Worm (Caenorhabditis elegans) whole organism, L4/young adult: Measurements from ENCODE around the gene M176.9.

Experiments
- W03F9.2 ChIP-seq: fragments of 150-350 bp; optimal IDR thresholded peaks from 2 replicates; lab custom pipeline; 2014; ENCODE audit warnings: missing biosample characterization, missing genetic modification characterization
- dao-5 ChIP-seq: sonication (generic microtip); optimal IDR thresholded peaks from 2 replicates; lab custom pipeline; 2016; ENCODE audit warnings: missing genotype, missing genetic modification characterization, moderate library complexity, missing compliant biosample characterization
- him-1 ChIP-seq: sonication (generic microtip); optimal IDR thresholded peaks from 2 replicates; lab custom pipeline; 2016; ENCODE audit warnings: missing genotype, missing genetic modification reagents, missing genetic modification characterization, missing compliant biosample characterization

Gene M176.9

ce11 chrII:9398370-9398901, 13.0 kb downstream of the M176.9 start, which contains the start of the genes Y51B9A.14 and Y51B9A.8:
Y51B9A.14 (minus strand) TSS chrII:9398470.
Y51B9A.8 (plus strand) TSS chrII:9398851.
- no peak for TF ChIP-seq dao-5 (tag; lab: Kevin White, UChicago)
- TF ChIP-seq him-1 (tag; lab: Kevin White, UChicago): no peak
- no peak for TF ChIP-seq W03F9.2

ce11 chrII:9397496-9397895, 13.9 kb downstream of the M176.9 start, which contains the start of gene Y51B9A.9:
Y51B9A.9 (minus strand) TSS chrII:9397596.
- TF ChIP-seq dao-5 (tag; lab: Kevin White, UChicago) (no peak), W03F9.2 (no peak), him-1 (tag; lab: Kevin White, UChicago) (no peak)

ce11 chrII:9392724-9393123, 18.7 kb downstream of the M176.9 start, which contains the start of gene lido-17:
lido-17 (minus strand) TSS chrII:9392824.
- TF ChIP-seq dao-5 (tag; lab: Kevin White, UChicago) (no peak), him-1 (tag; lab: Kevin White, UChicago) (no peak), W03F9.2 (no peak)

- TF ChIP-seq dao-5 (tag; lab: Kevin White, UChicago): no peak
- no peak for TF ChIP-seq W03F9.2
- TF ChIP-seq him-1 (tag; lab: Kevin White, UChicago): no peak
Observed at ce11 chrII:9385241-9385640, 26.2 kb downstream of the M176.9 start, which contains the start of gene C06C3.7. C06C3.7 (plus strand) TSS chrII:9385541.

- TF ChIP-seq dao-5 (tag; lab: Kevin White, UChicago) (no peak), W03F9.2 (no peak), him-1 (tag; lab: Kevin White, UChicago) (no peak)
Observed at ce11 chrII:9379796-9380195, 31.6 kb downstream of the M176.9 start, which contains the start of gene srh-48. srh-48 (plus strand) TSS chrII:9380096.

- TF ChIP-seq him-1 (tag; lab: Kevin White, UChicago) (no peak), dao-5 (tag; lab: Kevin White, UChicago) (no peak)
Observed at ce11 chrII:9378174-9378573, 33.2 kb downstream of the M176.9 start.

- TF ChIP-seq him-1 (tag; lab: Kevin White, UChicago) (no peak), W03F9.2 (no peak), dao-5 (tag; lab: Kevin White, UChicago) (no peak)
Observed at ce11 chrII:9377158-9377557, 34.2 kb downstream of the M176.9 start, which contains the start of gene C06C3.10. C06C3.10 (minus strand) TSS chrII:9377258.

ce11 chrII:9374807-9375206, 36.6 kb downstream of the M176.9 start, which contains the start of gene C06C3.12:
C06C3.12 (plus strand) TSS chrII:9375107.
- no peak for TF ChIP-seq him-1 (tag; lab: Kevin White, UChicago)
- TF ChIP-seq W03F9.2: no peak
- TF ChIP-seq dao-5 (tag; lab: Kevin White, UChicago): no peak

- TF ChIP-seq W03F9.2 (no peak), dao-5 (tag; lab: Kevin White, UChicago) (no peak), him-1 (tag; lab: Kevin White, UChicago) (no peak)
Observed at ce11 chrII:9372991-9373390, 38.4 kb downstream of the M176.9 start, which contains the start of gene C06C3.4. C06C3.4 (plus strand) TSS chrII:9373291.

ce11 chrII:9372393-9372792, 39.0 kb downstream of the M176.9 start, which contains the start of gene C06C3.3:
C06C3.3 (minus strand) TSS chrII:9372493.
- TF ChIP-seq W03F9.2: no peak
- no peak for TF ChIP-seq dao-5 (tag; lab: Kevin White, UChicago)
- no peak for TF ChIP-seq him-1 (tag; lab: Kevin White, UChicago)

ce11 chrII:9369394-9369793, 42.0 kb downstream of the M176.9 start:
- no peak for TF ChIP-seq him-1 (tag; lab: Kevin White, UChicago)
- TF ChIP-seq dao-5 (tag; lab: Kevin White, UChicago): no peak
- no peak for TF ChIP-seq W03F9.2

- TF ChIP-seq him-1 (tag; lab: Kevin White, UChicago) (no peak), W03F9.2 (no peak), dao-5 (tag; lab: Kevin White, UChicago) (no peak)
Observed at ce11 chrII:9362249-9362648, 49.1 kb downstream of the M176.9 start.
